Worm (Caenorhabditis elegans) whole organism, L4 larva: Measurements from ENCODE around the gene grd-11.

Experiments
- D1046.2 ChIP-seq: fragments of 200-800 bp; sonication (Bioruptor generic); IDR thresholded peaks from 2 replicates; pipeline ENCODE4 v1.3.6; 2022; ENCODE audit warnings: missing genetic modification characterization, missing compliant biosample characterization
- F44E2.7 ChIP-seq: fragments of 200-800 bp; sonication (Bioruptor generic); IDR thresholded peaks from 2 replicates; pipeline ENCODE4 v2.1.2; 2022; ENCODE audit warnings: missing genetic modification characterization, missing compliant biosample characterization
- R02D3.7 ChIP-seq: fragments of 150-350 bp; sonication (generic microtip); optimal IDR thresholded peaks from 3 replicates; lab custom pipeline; 2014; ENCODE audit warnings: missing biosample characterization, missing genetic modification characterization
- Y48G9A.11 ChIP-seq: fragments of 200-800 bp; sonication (Bioruptor generic); IDR thresholded peaks from 2 replicates; pipeline ENCODE4 v1.3.6; 2022; ENCODE audit warnings: missing genetic modification reagents, missing genetic modification characterization, missing compliant biosample characterization
- ZK337.2 ChIP-seq: fragments of 200-800 bp; sonication (Bioruptor generic); IDR thresholded peaks from 2 replicates; pipeline ENCODE4 v1.3.6; 2022; ENCODE audit warnings: missing genetic modification reagents, missing genetic modification characterization, missing compliant biosample characterization
- aha-1 ChIP-seq: fragments of 150-350 bp; peaks from one replicate; lab custom pipeline; 2014; ENCODE audit warnings: missing biosample characterization, missing genetic modification characterization
- ama-1 ChIP-seq: fragments of 150-350 bp; optimal IDR thresholded peaks from 2 replicates; lab custom pipeline; 2014; ENCODE audit warnings: inconsistent platforms, mixed read lengths
- attf-4 ChIP-seq: sonication (generic microtip); optimal IDR thresholded peaks from 3 replicates; lab custom pipeline; 2017; ENCODE audit warnings: missing biosample characterization, missing genetic modification characterization
- daf-16 ChIP-seq, 3 experiments: sonication (generic microtip); optimal IDR thresholded peaks; 2 replicates each; lab custom pipeline; 2016 to 2017; ENCODE audit warnings: missing genetic modification characterization in 3 of 3, missing genetic modification reagents in 3 of 3, mild to moderate bottlenecking in 2 of 3, missing compliant biosample characterization in 2 of 3, missing biosample characterization in 1 of 3, moderate library complexity in 1 of 3
- dmd-9 ChIP-seq: fragments of 200-800 bp; sonication (Bioruptor generic); IDR thresholded peaks from 2 replicates; pipeline ENCODE4 v1.3.6; 2022; ENCODE audit warnings: missing genetic modification reagents, missing genetic modification characterization, missing compliant biosample characterization
- egl-43 ChIP-seq: fragments of 200-800 bp; sonication (Bioruptor generic); IDR thresholded peaks from 2 replicates; pipeline ENCODE4 v1.3.6; 2022; ENCODE audit warnings: missing genetic modification reagents, missing genetic modification characterization, missing compliant biosample characterization
- gei-8 ChIP-seq: fragments of 200-800 bp; sonication (Bioruptor generic); optimal IDR thresholded peaks from 2 replicates; lab custom pipeline; 2018; ENCODE audit warnings: mild to moderate bottlenecking, missing genetic modification characterization, missing compliant biosample characterization
- jun-1 ChIP-seq: fragments of 150-350 bp; optimal IDR thresholded peaks from 2 replicates; lab custom pipeline; 2014; ENCODE audit warnings: missing biosample characterization, missing genetic modification reagents, missing genetic modification characterization
- lin-1 ChIP-seq: fragments of 200-800 bp; sonication (Bioruptor generic); IDR thresholded peaks from 2 replicates; pipeline ENCODE4 v1.3.6; 2022; ENCODE audit warnings: missing genetic modification reagents, missing genetic modification characterization, missing compliant biosample characterization
- lin-15B ChIP-seq: fragments of 150-350 bp; sonication (generic microtip); optimal IDR thresholded peaks from 3 replicates; lab custom pipeline; 2014; ENCODE audit warnings: missing biosample characterization, missing genetic modification characterization
- lin-38 ChIP-seq: fragments of 200-800 bp; sonication (Bioruptor generic); IDR thresholded peaks from 2 replicates; pipeline ENCODE4 v1.3.6; 2022; ENCODE audit warnings: missing genetic modification reagents, missing genetic modification characterization, missing compliant biosample characterization
- madf-9 ChIP-seq: fragments of 200-800 bp; sonication (Bioruptor generic); conservative IDR thresholded peaks from 2 replicates; pipeline ENCODE4 v1.3.6; 2022; ENCODE audit warnings: missing genetic modification reagents, missing genetic modification characterization, missing compliant biosample characterization
- mdl-1 ChIP-seq, 2 experiments: fragments of 150-350 bp in 1 of 2; sonication (generic microtip) in 1 of 2; optimal IDR thresholded peaks; 2 replicates each; lab custom pipeline; 2014 to 2017; ENCODE audit warnings: missing biosample characterization in 2 of 2, missing genetic modification characterization in 2 of 2
- mes-2 ChIP-seq: sonication (generic microtip); optimal IDR thresholded peaks from 2 replicates; lab custom pipeline; 2016; ENCODE audit warnings: missing genotype, mild to moderate bottlenecking, missing genetic modification characterization, missing compliant biosample characterization; ENCODE audit not compliant: poor library complexity, severe bottlenecking
- mxl-2 ChIP-seq: fragments of 200-800 bp; sonication (Bioruptor generic); conservative IDR thresholded peaks from 2 replicates; pipeline ENCODE4 v1.3.6; 2022; ENCODE audit warnings: missing genetic modification reagents, missing genetic modification characterization, missing compliant biosample characterization
- nhr-42 ChIP-seq: fragments of 200-800 bp; sonication (Bioruptor generic); IDR thresholded peaks from 2 replicates; pipeline ENCODE4 v1.3.6; 2022; ENCODE audit warnings: missing genetic modification characterization, missing compliant biosample characterization
- nhr-48 ChIP-seq: sonication (generic microtip); optimal IDR thresholded peaks from 2 replicates; lab custom pipeline; 2016; ENCODE audit warnings: mild to moderate bottlenecking, missing genetic modification characterization, missing compliant biosample characterization
- nhr-76 ChIP-seq: fragments of 150-350 bp; optimal IDR thresholded peaks from 2 replicates; lab custom pipeline; 2014; ENCODE audit warnings: missing biosample characterization, missing genetic modification characterization
- pha-4 ChIP-seq, 2 experiments: fragments of 150-350 bp in 1 of 2; fragments of 200-800 bp in 1 of 2; sonication (Bioruptor generic) in 1 of 2; IDR thresholded peaks in 1 of 2; optimal IDR thresholded peaks in 1 of 2; 2 replicates each; pipeline versions ENCODE4 v1.3.6 to Lab custom; 2014 to 2022; ENCODE audit warnings: missing genetic modification characterization in 2 of 2, missing genetic modification reagents in 2 of 2, missing biosample characterization in 1 of 2, missing compliant biosample characterization in 1 of 2
- set-16 ChIP-seq: fragments of 200-800 bp; sonication (Bioruptor generic); IDR thresholded peaks from 2 replicates; pipeline ENCODE4 v1.3.6; 2022; ENCODE audit warnings: missing genetic modification reagents, missing genetic modification characterization, missing compliant biosample characterization
- snpc-1.2 ChIP-seq: fragments of 200-800 bp; sonication (Bioruptor generic); IDR thresholded peaks from 2 replicates; pipeline ENCODE4 v1.3.6; 2022; ENCODE audit warnings: missing genetic modification reagents, missing genetic modification characterization, missing compliant biosample characterization
- snpc-4 ChIP-seq: fragments of 150-350 bp; optimal IDR thresholded peaks from 2 replicates; lab custom pipeline; 2014; ENCODE audit warnings: missing biosample characterization, missing genetic modification characterization
- unc-39 ChIP-seq: sonication (generic microtip); optimal IDR thresholded peaks from 2 replicates; lab custom pipeline; 2017; ENCODE audit warnings: missing biosample characterization, missing genetic modification characterization
- zip-11 ChIP-seq: fragments of 200-800 bp; sonication (Bioruptor generic); IDR thresholded peaks from 2 replicates; pipeline ENCODE4 v1.3.6; 2022; ENCODE audit warnings: missing genetic modification characterization, missing compliant biosample characterization

Gene grd-11

DNA sequence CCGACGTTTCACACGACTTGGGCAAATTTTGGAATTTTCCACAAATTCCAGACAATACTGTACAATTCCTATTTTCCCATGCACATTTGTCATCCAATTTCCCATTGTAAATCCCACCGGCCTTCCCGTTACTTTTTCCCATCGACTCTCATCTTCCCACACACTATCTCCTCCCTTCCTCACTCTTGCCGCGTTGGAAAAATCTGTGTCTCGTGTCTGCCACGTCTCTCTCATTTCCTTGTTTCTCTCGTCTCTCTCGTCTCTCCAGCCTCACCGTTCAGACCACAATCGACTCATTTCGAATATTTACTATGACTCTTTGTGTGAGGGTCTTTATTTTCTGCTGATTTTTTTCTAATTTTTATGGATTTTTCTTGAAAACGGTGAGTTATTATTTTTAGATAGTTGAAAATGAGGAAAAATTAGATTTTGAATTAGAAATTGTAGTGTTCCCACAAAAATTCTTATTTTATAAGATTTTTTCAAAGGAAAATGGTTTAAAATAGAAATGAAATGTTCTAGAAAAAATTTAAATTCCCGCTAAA, 26.6 kb downstream of the grd-11 start, which contains the start of gene K02E2.11 (continued):
- no peak for TF ChIP-seq mes-2 (tag; lab: Kevin White, UChicago)
- TF ChIP-seq gei-8 (GFP tag; lab: Kevin White, UChicago) = no peak
- no peak for TF ChIP-seq pha-4 (GFP tag; IDR thresholded peaks at IDR 0.05; lab: Robert Waterston, UW)
- peak; percentile 25 for TF ChIP-seq pha-4 (tag; optimal IDR thresholded peaks at IDR 0.05; lab: Kevin White, UChicago)
- TF ChIP-seq, all 104 proteins: peak for 15

DNA sequence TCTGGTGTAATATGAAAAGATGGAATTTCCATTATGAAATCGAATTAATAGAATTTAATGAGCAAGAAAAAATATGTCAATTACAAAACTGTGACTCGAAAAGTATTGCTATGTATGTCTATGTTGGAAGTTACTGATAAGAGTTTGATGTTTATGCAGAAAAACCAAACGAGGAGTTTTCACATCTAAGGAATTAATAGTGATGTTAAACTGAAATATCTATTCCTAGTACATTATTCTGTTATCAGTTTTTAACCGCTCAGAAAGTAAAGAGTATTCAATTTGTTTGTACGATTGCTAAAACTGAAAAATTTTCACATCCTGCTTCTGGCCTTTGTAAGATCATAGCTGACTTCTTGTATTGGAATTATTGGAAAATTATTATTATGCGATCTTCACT, 30.4 kb downstream of the grd-11 start, which contains the start of gene K02E2.7:
Gene K02E2.7 (minus strand): TSS at position 101 of the 400 bp plus-strand sequence.
- TF ChIP-seq gei-8 (GFP tag; lab: Kevin White, UChicago) (no peak), jun-1 (tag; lab: Kevin White, UChicago) (no peak), snpc-1.2 (GFP tag; lab: Robert Waterston, UW) (no peak), snpc-4 (tag; lab: Kevin White, UChicago) (no peak), Y48G9A.11 (GFP tag; lab: Robert Waterston, UW) (no peak)
- TF ChIP-seq, all 104 proteins: peak for 0

DNA sequence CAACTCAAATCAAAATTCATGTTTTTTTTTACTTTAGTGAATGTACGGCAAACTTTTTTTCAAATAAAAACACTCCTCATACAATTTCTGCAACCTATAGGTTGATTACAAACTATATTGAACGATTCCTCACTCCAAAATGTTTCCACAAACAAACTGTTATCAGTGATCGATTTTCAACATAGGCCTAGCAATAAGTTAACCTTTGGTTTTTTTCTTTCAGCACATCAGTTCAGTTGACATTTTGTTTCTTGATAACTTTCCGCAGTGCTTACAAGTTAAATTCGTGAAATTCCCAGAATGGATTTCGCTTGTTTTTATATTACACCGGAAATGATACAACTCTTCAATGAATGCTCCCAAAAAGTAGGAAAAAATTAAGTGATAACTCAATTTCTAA, 30.8 kb downstream of the grd-11 start, which contains the start of gene F53H2.1:
Gene F53H2.1 (plus strand): TSS at position 301 of the 400 bp plus-strand sequence.
- TF ChIP-seq daf-16 (GFP tag; optimal IDR thresholded peaks at IDR 0.05; lab: Kevin White, UChicago) (no peak), daf-16 (tag; optimal IDR thresholded peaks at IDR 0.05; lab: Kevin White, UChicago) (peak; percentile 25), snpc-4 (tag; lab: Kevin White, UChicago) (no peak), ama-1 (lab: Kevin White, UChicago) (no peak), mxl-2 (GFP tag; lab: Robert Waterston, UW) (no peak), D1046.2 (no peak)

DNA sequence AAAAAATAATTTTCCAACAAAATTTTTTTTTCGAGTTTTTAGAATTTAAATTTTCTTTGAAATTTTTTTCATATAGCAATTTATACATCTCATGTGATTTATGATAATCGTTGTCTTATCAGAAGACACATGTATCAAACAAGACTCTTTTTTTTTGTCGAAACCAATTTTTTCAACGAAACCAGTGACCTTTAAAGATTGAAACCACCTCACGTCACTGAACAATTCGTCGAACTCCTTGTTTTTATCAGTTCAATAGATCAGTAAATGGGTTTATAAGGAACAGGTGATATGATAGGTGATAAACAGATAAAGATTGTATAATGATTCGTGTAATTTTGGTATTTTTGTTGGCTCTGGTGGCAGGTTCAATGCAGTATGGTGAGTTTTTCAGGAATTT, 37.2 kb downstream of the grd-11 start, which contains the start of gene cnc-7:
Gene cnc-7 (plus strand): TSS at position 301 of the 400 bp plus-strand sequence.
- TF ChIP-seq nhr-76 (no peak), nhr-48 (tag; lab: Kevin White, UChicago) (no peak), nhr-42 (GFP tag; lab: Robert Waterston, UW) (no peak), unc-39 (tag; lab: Kevin White, UChicago) (no peak), zip-11 (GFP tag; lab: Robert Waterston, UW) (no peak), mdl-1 (tag; optimal IDR thresholded peaks at IDR 0.05; lab: Kevin White, UChicago) (no peak), ZK337.2 (no peak), attf-4 (no peak)

DNA sequence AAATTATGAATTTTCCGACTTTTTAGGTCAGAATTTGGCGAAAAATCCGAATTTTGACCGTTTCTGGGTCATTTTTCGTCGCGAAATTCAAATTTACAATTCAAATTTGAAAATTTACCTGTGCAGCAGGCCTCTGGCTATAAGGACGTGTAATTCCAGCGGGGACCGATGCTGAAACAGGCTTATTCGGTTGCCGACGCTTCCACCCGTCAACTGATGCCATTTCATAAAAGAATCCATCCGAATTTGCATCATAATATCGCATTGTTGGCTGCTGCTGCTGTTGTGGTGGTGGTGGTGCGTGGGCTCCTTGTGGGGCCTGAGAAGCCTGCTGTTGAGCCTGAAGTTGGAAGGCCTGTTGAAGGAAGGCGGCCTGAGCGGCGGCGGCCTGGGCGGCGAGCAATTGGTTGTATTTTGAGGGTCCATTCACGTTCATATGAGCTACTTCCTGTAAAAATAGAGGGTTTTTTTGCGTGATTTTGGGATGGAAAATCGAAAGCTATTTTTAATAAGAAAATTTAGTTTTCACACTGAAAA, 43.0 kb downstream of the grd-11 start:
- no peak for TF ChIP-seq zip-11 (GFP tag; lab: Robert Waterston, UW)
- no peak for TF ChIP-seq R02D3.7 (tag; lab: Kevin White, UChicago)
- TF ChIP-seq lin-1 (GFP tag; lab: Robert Waterston, UW) = no peak
- TF ChIP-seq F44E2.7 (GFP tag; lab: Robert Waterston, UW) = 0 out of 2 replicates have a peak, but pooled peaks have one; percentile 28
- TF ChIP-seq aha-1 (tag; lab: Kevin White, UChicago) = no peak
- TF ChIP-seq dmd-9 (GFP tag; lab: Robert Waterston, UW) = 0 out of 2 replicates have a peak, but pooled peaks have one; percentile 37
- TF ChIP-seq egl-43 (GFP tag; lab: Robert Waterston, UW) = 0 out of 2 replicates have a peak, but pooled peaks have one; percentile 9
- no peak for TF ChIP-seq lin-38 (GFP tag; lab: Robert Waterston, UW)
- no peak for TF ChIP-seq lin-15B
- TF ChIP-seq madf-9 (GFP tag; lab: Robert Waterston, UW) = no peak
- peak; percentile 77 for TF ChIP-seq set-16 (GFP tag; lab: Robert Waterston, UW)
